Fruit fly (Drosophila melanogaster): ENCODE results near the gene CG9806.

Gene CG9806

DNA sequence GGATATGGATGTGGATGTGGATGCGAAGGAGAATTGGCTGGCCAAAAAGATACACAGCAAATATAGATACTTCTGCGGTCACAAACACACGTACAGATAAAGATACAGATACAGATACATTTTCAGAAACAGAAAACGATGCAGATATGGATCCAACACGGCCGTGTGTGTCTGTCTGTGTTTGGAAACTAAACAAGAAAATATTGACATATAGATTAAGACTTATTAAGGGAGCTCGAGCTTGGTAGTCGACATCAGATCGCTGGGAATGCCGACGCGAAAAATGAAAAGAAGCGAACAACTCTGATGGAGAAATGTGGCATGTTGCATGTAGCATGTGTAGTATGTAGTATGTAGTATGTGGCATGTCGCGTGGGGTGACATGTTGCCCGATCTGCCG is 44.8 kb downstream of the CG9806 start (continued):
- no peak for TF ChIP-seq pfk (GFP tag; optimal IDR thresholded peaks at IDR 0.05)
- TF ChIP-seq Hr3 (GFP tag; optimal IDR thresholded peaks at IDR 0.05) = no peak
- no peak for TF ChIP-seq CG9932 (GFP tag; IDR thresholded peaks at IDR 0.05)
- TF ChIP-seq dmrt11E (tag; optimal IDR thresholded peaks at IDR 0.05) = peak; percentile 67
- TF ChIP-seq ERR (GFP tag; optimal IDR thresholded peaks at IDR 0.05) = no peak
- TF ChIP-seq chn (GFP tag; optimal IDR thresholded peaks at IDR 0.05) = no peak
- TF ChIP-seq Gug (GFP tag; IDR thresholded peaks at IDR 0.05) = no peak
- peak; percentile 65 for TF ChIP-seq Med (GFP tag)
- TF ChIP-seq CG5245 (GFP tag; optimal IDR thresholded peaks at IDR 0.05) = no peak
- peak; percentile 27 for TF ChIP-seq CG13296 (GFP tag; optimal IDR thresholded peaks at IDR 0.05)
- TF ChIP-seq disco-r (GFP tag; optimal IDR thresholded peaks at IDR 0.05) = no peak
- TF ChIP-seq CTCF (GFP tag; optimal IDR thresholded peaks at IDR 0.05) = no peak
- peak; percentile 58 for TF ChIP-seq Kr (GFP tag; optimal IDR thresholded peaks at IDR 0.05)
- TF ChIP-seq CG12659 (GFP tag; optimal IDR thresholded peaks at IDR 0.05) = peak; percentile 19
- TF ChIP-seq CG10543 (GFP tag; optimal IDR thresholded peaks at IDR 0.05) = no peak
- no peak for TF ChIP-seq CG10267 (tag; optimal IDR thresholded peaks at IDR 0.05)
- TF ChIP-seq pho (GFP tag; optimal IDR thresholded peaks at IDR 0.05) = no peak
- peak; percentile 45 for TF ChIP-seq CG2678 (tag; optimal IDR thresholded peaks at IDR 0.05)
- no peak for TF ChIP-seq CG8281 (tag; optimal IDR thresholded peaks at IDR 0.05)
- no peak for TF ChIP-seq CG18476 (GFP tag; optimal IDR thresholded peaks at IDR 0.05)
- no peak for TF ChIP-seq slbo (GFP tag; IDR thresholded peaks at IDR 0.05)
- peak; percentile 56 for TF ChIP-seq CG4707 (GFP tag; optimal IDR thresholded peaks at IDR 0.05)
- TF ChIP-seq phol (tag; optimal IDR thresholded peaks at IDR 0.05) = no peak
- TF ChIP-seq CG9437 (GFP tag; optimal IDR thresholded peaks at IDR 0.05) = no peak
- peak; percentile 33 for TF ChIP-seq gcm (GFP tag; optimal IDR thresholded peaks at IDR 0.05)
- TF ChIP-seq BtbVII (GFP tag; optimal IDR thresholded peaks at IDR 0.05) = no peak
- TF ChIP-seq wdn (GFP tag; IDR thresholded peaks at IDR 0.05) = no peak
- TF ChIP-seq D (optimal IDR thresholded peaks at IDR 0.05) = no peak
- peak; percentile 36 for TF ChIP-seq D (GFP tag; optimal IDR thresholded peaks at IDR 0.05)
- TF ChIP-seq Side (GFP tag; optimal IDR thresholded peaks at IDR 0.05) = peak; percentile 3
- TF ChIP-seq CG16863 (GFP tag; optimal IDR thresholded peaks at IDR 0.05) = no peak
- TF ChIP-seq tup (GFP tag; optimal IDR thresholded peaks at IDR 0.05) = no peak
- TF ChIP-seq Hr39 (optimal IDR thresholded peaks at IDR 0.05) = no peak
- TF ChIP-seq Mes4 (GFP tag; optimal IDR thresholded peaks at IDR 0.05) = peak; percentile 37
- no peak for TF ChIP-seq nmo (GFP tag; optimal IDR thresholded peaks at IDR 0.05)
- TF ChIP-seq Ravus (GFP tag; IDR thresholded peaks at IDR 0.05) = no peak
- TF ChIP-seq CG12236 (GFP tag; optimal IDR thresholded peaks at IDR 0.05) = no peak
- no peak for TF ChIP-seq cato (GFP tag; optimal IDR thresholded peaks at IDR 0.05; ENCODE audit: borderline replicate concordance)
- no peak for TF ChIP-seq CG4617 (GFP tag; optimal IDR thresholded peaks at IDR 0.05; ENCODE audit: borderline replicate concordance)
- peak; percentile 57; the same call in 1 of the 2 replicates for TF ChIP-seq onecut (GFP tag; IDR thresholded peaks at IDR 0.05)
- no peak for TF ChIP-seq MESR4 (GFP tag; optimal IDR thresholded peaks at IDR 0.05)
- TF ChIP-seq insv (GFP tag; optimal IDR thresholded peaks at IDR 0.05) = no peak
- no peak for TF ChIP-seq Jarid2 (GFP tag; optimal IDR thresholded peaks at IDR 0.05)
- TF ChIP-seq CG13624 (GFP tag; optimal IDR thresholded peaks at IDR 0.05) = no peak
- no peak for TF ChIP-seq Doc2 (GFP tag; IDR thresholded peaks at IDR 0.05)
- TF ChIP-seq Doc3 (GFP tag; IDR thresholded peaks at IDR 0.05; ENCODE audit: partially characterized antibody) = no peak
- TF ChIP-seq HLH4C (GFP tag; IDR thresholded peaks at IDR 0.05; ENCODE audit: partially characterized antibody) = no peak
- no peak for TF ChIP-seq CG31224 (GFP tag; IDR thresholded peaks at IDR 0.05)
- TF ChIP-seq bcd (GFP tag; optimal IDR thresholded peaks at IDR 0.05) = peak; percentile 24
- no peak for TF ChIP-seq tna (GFP tag; IDR thresholded peaks at IDR 0.05; ENCODE audit: partially characterized antibody)
- peak; percentile 36 for TF ChIP-seq Asciz (GFP tag; optimal IDR thresholded peaks at IDR 0.05)
- no peak for TF ChIP-seq CG10321 (GFP tag; IDR thresholded peaks at IDR 0.05)
